Worm (Caenorhabditis elegans) whole organism, L1 larva: ENCODE results near the gene F36H12.17.
"Not testable (repeated sequence)": the region's sequence is repeated elsewhere in the genome, so short reads cannot be mapped to it uniquely, and the experiment has no call there.

Source experiments
- fos-1 ChIP-seq: fragments of 150-350 bp; optimal IDR thresholded peaks from 2 replicates; lab custom pipeline; 2014; ENCODE audit warnings: missing biosample characterization, missing genetic modification characterization
- hlh-17 ChIP-seq: fragments of 200-800 bp; sonication (Bioruptor generic); optimal IDR thresholded peaks from 2 replicates; lab custom pipeline; 2018; ENCODE audit warnings: missing genetic modification characterization, mild to moderate bottlenecking, missing compliant biosample characterization, moderate library complexity, borderline replicate concordance
- lsy-2 ChIP-seq, 2 experiments: fragments of 150-350 bp; optimal IDR thresholded peaks; 2 replicates each; lab custom pipeline; 2014; ENCODE audit warnings: missing biosample characterization in 2 of 2, missing genetic modification characterization in 2 of 2
- pqm-1 ChIP-seq: sonication (generic microtip); optimal IDR thresholded peaks from 3 replicates; lab custom pipeline; 2017; ENCODE audit warnings: missing biosample characterization, missing genetic modification characterization

DNA sequence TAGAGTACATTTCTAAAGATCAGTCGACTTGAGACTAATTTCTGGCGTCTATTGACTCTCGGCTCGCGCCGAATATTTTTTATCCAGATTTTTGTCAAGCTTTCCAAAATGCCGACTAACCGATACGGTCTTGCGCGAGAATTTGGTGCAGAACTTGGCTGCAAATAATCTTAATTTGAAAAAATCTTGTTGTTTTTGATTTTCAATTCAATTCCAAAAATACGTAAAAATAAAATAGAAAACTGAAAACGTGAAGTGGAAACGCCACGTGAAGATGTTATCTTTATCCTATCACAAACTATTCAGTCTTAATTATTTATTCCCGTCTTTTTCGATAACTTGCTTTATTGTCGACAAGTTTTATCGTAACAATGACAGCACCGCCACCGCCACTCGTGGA lies 19.3 kb downstream of the F36H12.17 start, which contains the start of gene ttbk-2.1:
- TF ChIP-seq hlh-17; lsy-2 (tag; optimal IDR thresholded peaks at IDR 0.05; lab: Kevin White, UChicago); pqm-1; fos-1 (tag; lab: Kevin White, UChicago): not testable (repeated sequence)
